Worm (Caenorhabditis elegans) whole organism, mixed stage, embryonic: ENCODE measurements around the gene F11A5.9.

ENCODE experiments used
- M03D4.4 ChIP-seq: sonication (generic microtip); optimal IDR thresholded peaks from 2 replicates; lab custom pipeline; 2017; ENCODE audit warnings: mild to moderate bottlenecking, missing genetic modification characterization, missing compliant biosample characterization
- blmp-1 ChIP-seq: fragments of 150-350 bp; optimal IDR thresholded peaks from 2 replicates; lab custom pipeline; 2014; ENCODE audit warnings: missing biosample characterization, missing genetic modification characterization
- ceh-43 ChIP-seq: fragments of 200-800 bp; sonication (Bioruptor generic); optimal IDR thresholded peaks from 2 replicates; lab custom pipeline; 2018; ENCODE audit warnings: mild to moderate bottlenecking, missing genetic modification characterization, moderate library complexity, missing compliant biosample characterization
- ces-1 ChIP-seq: fragments of 150-350 bp; optimal IDR thresholded peaks from 2 replicates; lab custom pipeline; 2014; ENCODE audit warnings: missing biosample characterization, missing genetic modification reagents, missing genetic modification characterization
- cnd-1 ChIP-seq: fragments of 200-800 bp; sonication (Bioruptor generic); optimal IDR thresholded peaks from 2 replicates; lab custom pipeline; 2018; ENCODE audit warnings: mild to moderate bottlenecking, missing genetic modification characterization, missing compliant biosample characterization
- drap-1 ChIP-seq: fragments of 200-800 bp; sonication (Bioruptor generic); optimal IDR thresholded peaks from 3 replicates; lab custom pipeline; 2018; ENCODE audit warnings: mild to moderate bottlenecking, missing genetic modification characterization, missing compliant biosample characterization
- elt-1 ChIP-seq: sonication (generic microtip); optimal IDR thresholded peaks from 2 replicates; lab custom pipeline; 2017; ENCODE audit warnings: missing genetic modification characterization, mild to moderate bottlenecking, missing compliant biosample characterization, antibody characterized with exemption, moderate library complexity, borderline replicate concordance; ENCODE audit not compliant: insufficient read depth
- elt-3 ChIP-seq: fragments of 150-350 bp; optimal IDR thresholded peaks from 2 replicates; lab custom pipeline; 2014; ENCODE audit warnings: missing biosample characterization, missing genetic modification characterization
- ham-2 ChIP-seq: fragments of 200-800 bp; sonication (Bioruptor generic); optimal IDR thresholded peaks from 2 replicates; lab custom pipeline; 2018; ENCODE audit warnings: mild to moderate bottlenecking, missing genetic modification characterization, missing compliant biosample characterization
- hlh-1 ChIP-seq: fragments of 150-350 bp; optimal IDR thresholded peaks from 2 replicates; lab custom pipeline; 2014; ENCODE audit warnings: missing biosample characterization, missing genetic modification reagents, missing genetic modification characterization
- lin-13 ChIP-seq: fragments of 150-350 bp; optimal IDR thresholded peaks from 2 replicates; lab custom pipeline; 2014; ENCODE audit warnings: missing biosample characterization, missing genetic modification characterization
- lin-32 ChIP-seq: fragments of 200-800 bp; sonication (Bioruptor generic); optimal IDR thresholded peaks from 2 replicates; lab custom pipeline; 2018; ENCODE audit warnings: mild to moderate bottlenecking, missing genetic modification characterization, missing compliant biosample characterization
- lsy-2 ChIP-seq: fragments of 150-350 bp; optimal IDR thresholded peaks from 2 replicates; lab custom pipeline; 2014; ENCODE audit warnings: missing biosample characterization, missing genetic modification characterization
- mab-5 ChIP-seq: fragments of 150-350 bp; optimal IDR thresholded peaks from 2 replicates; lab custom pipeline; 2014; ENCODE audit warnings: missing biosample characterization, missing genetic modification characterization
- nhr-2 ChIP-seq: fragments of 150-350 bp; optimal IDR thresholded peaks from 2 replicates; lab custom pipeline; 2014; ENCODE audit warnings: missing biosample characterization, missing genetic modification characterization
- nhr-237 ChIP-seq: fragments of 150-350 bp; optimal IDR thresholded peaks from 2 replicates; lab custom pipeline; 2014; ENCODE audit warnings: missing biosample characterization, missing genetic modification characterization
- nhr-28 ChIP-seq: fragments of 150-350 bp; optimal IDR thresholded peaks from 2 replicates; lab custom pipeline; 2014; ENCODE audit warnings: missing biosample characterization, missing genetic modification characterization
- pha-4 ChIP-seq: fragments of 150-350 bp; optimal IDR thresholded peaks from 2 replicates; lab custom pipeline; 2018; ENCODE audit warnings: missing biosample characterization, missing genetic modification reagents, missing genetic modification characterization
- sem-2 ChIP-seq: fragments of 200-800 bp; sonication (Bioruptor generic); optimal IDR thresholded peaks from 2 replicates; lab custom pipeline; 2018; ENCODE audit warnings: mild to moderate bottlenecking, missing genetic modification characterization, missing compliant biosample characterization
- snpc-4 ChIP-seq: fragments of 150-350 bp; optimal IDR thresholded peaks from 2 replicates; lab custom pipeline; 2014; ENCODE audit warnings: missing biosample characterization, missing genetic modification characterization
- sptf-1 ChIP-seq: sonication (generic microtip); optimal IDR thresholded peaks from 2 replicates; lab custom pipeline; 2017; ENCODE audit warnings: mild to moderate bottlenecking, missing genetic modification characterization, moderate library complexity, missing compliant biosample characterization
- tbx-8 ChIP-seq: fragments of 200-800 bp; sonication (Bioruptor generic); optimal IDR thresholded peaks from 2 replicates; lab custom pipeline; 2018; ENCODE audit warnings: mild to moderate bottlenecking, missing genetic modification characterization, moderate library complexity, missing compliant biosample characterization
- unc-120 ChIP-seq: sonication (generic microtip); optimal IDR thresholded peaks from 2 replicates; lab custom pipeline; 2017; ENCODE audit warnings: missing genetic modification characterization, missing compliant biosample characterization; ENCODE audit not compliant: poor library complexity, severe bottlenecking
- zip-8 ChIP-seq: fragments of 150-350 bp; optimal IDR thresholded peaks from 2 replicates; lab custom pipeline; 2014; ENCODE audit warnings: missing biosample characterization, missing genetic modification characterization

F11A5.9 gene

DNA sequence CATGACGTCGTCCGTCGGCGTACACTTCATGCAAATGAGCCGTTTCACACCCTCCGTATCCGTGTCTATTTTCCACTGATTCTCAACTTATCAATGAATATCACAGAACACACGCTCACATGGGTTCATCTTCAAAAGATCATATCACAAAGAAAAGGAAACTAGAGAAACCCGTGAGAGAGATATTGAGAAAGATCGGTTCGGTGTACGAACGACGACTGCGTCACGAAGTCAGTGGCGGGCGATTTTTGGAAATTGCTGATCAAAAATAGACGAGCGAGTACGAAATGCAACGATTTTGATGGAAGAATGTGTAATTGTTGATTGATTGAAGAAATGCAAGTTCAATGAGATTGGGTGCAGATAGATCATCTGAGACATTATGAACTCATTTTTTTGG, 1.4 kb upstream of the F11A5.9 start:
- TF ChIP-seq tbx-8 (GFP tag; lab: Kevin White, UChicago) (no peak), elt-3 (tag; lab: Kevin White, UChicago) (no peak)

DNA sequence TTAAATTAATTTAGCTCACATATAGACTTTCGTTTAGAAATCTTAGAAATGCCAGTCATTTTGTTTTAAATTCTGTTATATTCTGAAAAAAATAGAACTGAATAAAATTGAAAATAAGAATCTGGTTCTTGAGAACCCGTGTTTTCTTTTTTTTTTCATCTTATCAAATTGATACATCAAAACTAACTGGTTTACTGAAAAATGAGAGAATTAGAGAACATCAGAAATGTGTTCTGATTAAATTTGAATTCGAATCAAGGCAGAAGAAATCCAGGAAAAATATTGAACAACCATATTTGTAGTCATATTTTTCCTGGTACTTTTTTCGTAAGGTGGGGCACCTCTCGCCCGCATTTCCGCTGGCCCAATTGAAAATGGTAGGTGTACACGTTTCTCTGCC, 3.8 kb downstream of the F11A5.9 start, which contains the start of gene F11A5.15:
TSS of gene F11A5.15 (minus strand) at position 101 of the 400 bp plus-strand sequence.
- no peak for TF ChIP-seq nhr-2 (tag; lab: Kevin White, UChicago)

DNA sequence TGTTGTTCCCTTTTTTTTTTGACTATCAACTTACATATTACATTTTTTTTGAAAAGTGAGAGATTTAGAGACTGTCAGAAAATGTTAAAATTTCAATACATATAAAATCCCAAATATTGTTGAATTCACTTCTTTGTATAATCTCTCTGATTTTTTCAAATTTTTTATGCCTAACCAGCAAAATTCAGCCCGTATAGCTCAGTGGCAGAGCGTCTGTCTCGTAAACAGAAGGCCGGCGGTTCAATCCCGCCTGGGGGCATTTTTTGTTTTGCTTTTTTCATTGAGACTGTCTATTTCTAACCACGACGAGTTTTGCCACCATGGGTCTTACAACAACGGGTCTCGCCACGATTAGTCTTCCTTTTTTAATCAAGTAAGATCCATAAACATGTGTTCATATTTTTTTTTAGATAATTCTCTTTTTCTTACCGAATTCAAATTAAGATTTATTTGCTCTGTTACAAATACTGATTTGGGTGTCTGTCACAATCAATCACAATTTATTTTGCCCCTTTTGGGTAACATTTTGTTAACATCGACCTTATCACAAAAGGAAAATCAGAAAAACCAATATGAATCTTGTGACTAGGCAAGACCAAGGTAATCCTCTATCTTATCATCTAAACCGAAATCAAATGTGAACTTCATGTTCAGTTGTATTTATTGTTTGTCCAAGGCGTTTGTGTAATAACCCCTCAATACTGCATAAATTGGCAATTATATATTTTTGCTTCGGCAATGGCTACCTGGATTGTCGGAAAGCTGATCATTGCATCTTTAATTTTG, 4.5 kb downstream of the F11A5.9 start, which contains the start of gene glc-1:
TSS of gene glc-1 (plus strand) at position 663 of the 786 bp plus-strand sequence.
- TF ChIP-seq pha-4 (tag; lab: Kevin White, UChicago) (no peak), nhr-28 (tag; lab: Kevin White, UChicago) (no peak), hlh-1 (no peak), mab-5 (no peak), elt-1 (tag; lab: Kevin White, UChicago) (no peak), drap-1 (GFP tag; lab: Kevin White, UChicago) (no peak)

DNA sequence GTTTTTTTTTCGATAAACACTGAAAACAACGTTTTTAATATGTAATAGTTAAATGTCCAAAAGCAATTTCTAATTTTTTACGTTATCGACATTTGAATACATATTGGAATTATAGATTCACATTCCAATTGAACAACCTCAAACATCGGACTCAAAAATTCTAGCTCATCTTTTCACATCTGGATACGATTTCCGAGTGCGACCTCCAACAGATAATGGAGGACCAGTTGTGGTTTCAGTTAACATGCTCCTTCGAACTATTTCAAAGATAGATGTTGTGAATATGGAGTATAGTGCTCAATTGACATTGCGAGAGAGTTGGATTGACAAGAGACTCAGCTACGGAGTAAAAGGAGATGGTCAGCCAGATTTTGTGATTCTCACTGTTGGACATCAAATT, 5.3 kb downstream of the F11A5.9 start:
- TF ChIP-seq tbx-8 (GFP tag; lab: Kevin White, UChicago) (no peak), lsy-2 (tag; lab: Kevin White, UChicago) (no peak), M03D4.4 (no peak), ceh-43 (GFP tag; lab: Kevin White, UChicago) (no peak), sem-2 (GFP tag; lab: Kevin White, UChicago) (no peak), elt-3 (tag; lab: Kevin White, UChicago) (no peak), nhr-237 (tag; lab: Kevin White, UChicago) (no peak), pha-4 (tag; lab: Kevin White, UChicago) (no peak)

DNA sequence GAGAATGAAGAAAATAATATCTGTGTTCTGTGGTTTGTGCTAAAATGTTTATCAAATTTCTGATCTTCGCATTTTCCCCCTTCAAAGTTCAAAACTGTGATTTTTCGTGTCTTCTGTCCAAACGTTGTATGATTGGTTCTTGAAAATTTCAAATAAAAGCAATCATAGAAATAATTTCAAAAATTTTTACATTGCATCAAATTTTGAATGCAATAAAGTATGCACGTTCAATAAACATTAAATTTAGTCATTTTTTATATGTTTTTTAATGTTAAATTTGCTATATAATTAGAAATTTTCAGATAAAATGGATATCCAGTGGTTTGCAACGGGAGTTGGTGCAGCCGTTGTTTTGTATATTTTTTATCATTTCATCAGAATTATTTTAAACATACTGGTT, 9.3 kb downstream of the F11A5.9 start, which contains the start of gene stdh-2:
TSS of gene stdh-2 (plus strand) at position 301 of the 400 bp plus-strand sequence.
- TF ChIP-seq unc-120 (tag; lab: Kevin White, UChicago) = no peak
- no peak for TF ChIP-seq ces-1 (GFP tag; lab: Kevin White, UChicago)
- no peak for TF ChIP-seq drap-1 (GFP tag; lab: Kevin White, UChicago)
- TF ChIP-seq M03D4.4 = no peak
- TF ChIP-seq sptf-1 (tag; lab: Kevin White, UChicago) = no peak
- no peak for TF ChIP-seq snpc-4 (tag; lab: Kevin White, UChicago)
- no peak for TF ChIP-seq nhr-28 (tag; lab: Kevin White, UChicago)
- no peak for TF ChIP-seq sem-2 (GFP tag; lab: Kevin White, UChicago)
- no peak for TF ChIP-seq elt-1 (tag; lab: Kevin White, UChicago)

DNA sequence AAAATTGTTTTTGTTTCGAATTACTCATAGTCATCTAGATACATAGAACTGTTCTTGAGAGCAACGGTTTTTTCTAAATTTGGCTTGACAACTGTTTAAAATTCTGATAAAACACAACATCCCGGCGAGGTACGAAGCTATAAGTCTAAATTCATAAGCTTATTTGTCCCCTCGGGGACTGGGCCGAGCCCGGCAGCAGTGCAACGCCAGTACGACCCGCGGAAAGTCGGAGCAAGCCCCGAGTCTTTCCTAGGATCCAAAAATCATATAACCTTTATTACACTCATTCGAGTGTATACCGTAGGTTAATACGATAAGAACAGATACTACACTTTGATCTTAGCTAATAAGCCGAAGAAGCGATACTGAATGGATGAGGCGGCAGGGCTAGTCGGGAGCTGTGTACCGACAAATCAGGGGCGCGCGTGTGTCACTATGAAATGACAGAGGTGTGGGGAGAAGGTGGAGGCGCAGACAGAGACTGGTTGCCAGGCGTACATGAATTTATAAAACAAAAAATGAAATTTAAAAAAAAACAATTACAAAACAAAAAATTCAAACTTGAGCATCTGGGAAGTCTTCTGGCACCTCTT, 10.9 kb downstream of the F11A5.9 start:
- no peak for TF ChIP-seq blmp-1 (tag; lab: Kevin White, UChicago)
- no peak for TF ChIP-seq cnd-1 (tag; lab: Kevin White, UChicago)
- TF ChIP-seq sem-2 (GFP tag; lab: Kevin White, UChicago) = no peak
- TF ChIP-seq hlh-1 = no peak
- no peak for TF ChIP-seq elt-1 (tag; lab: Kevin White, UChicago)
- TF ChIP-seq lsy-2 (tag; lab: Kevin White, UChicago) = no peak
- no peak for TF ChIP-seq nhr-28 (tag; lab: Kevin White, UChicago)
- TF ChIP-seq zip-8 (tag; lab: Kevin White, UChicago) = no peak
- no peak for TF ChIP-seq lin-32 (GFP tag; lab: Kevin White, UChicago)
- TF ChIP-seq elt-3 (tag; lab: Kevin White, UChicago) = no peak
- TF ChIP-seq mab-5 = no peak
- no peak for TF ChIP-seq ham-2 (GFP tag; lab: Kevin White, UChicago)
- no peak for TF ChIP-seq drap-1 (GFP tag; lab: Kevin White, UChicago)
- TF ChIP-seq lin-13 (tag; lab: Kevin White, UChicago) = no peak
